Worm (Caenorhabditis elegans): ENCODE measurements around the gene F44E5.4.

Gene F44E5.4

DNA sequence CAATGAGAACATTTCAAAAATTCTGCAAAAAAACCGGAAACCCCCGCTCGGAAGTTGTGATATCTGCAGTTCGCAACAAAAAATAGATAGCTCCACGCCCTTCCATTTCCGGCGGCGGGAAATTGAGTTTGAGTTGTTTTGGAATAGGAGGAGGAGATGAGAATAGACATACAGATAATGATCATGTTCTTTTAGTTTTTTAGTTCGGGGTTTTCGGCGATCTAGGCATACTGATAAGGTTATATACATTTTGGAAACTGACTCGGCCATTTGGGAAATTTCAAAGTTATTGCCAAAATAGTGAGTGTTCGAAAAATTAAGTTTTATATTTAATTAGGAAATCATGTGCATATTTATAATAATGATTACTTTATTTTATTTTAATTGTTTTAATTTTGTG, 25.3 kb downstream of the F44E5.4 start:
- TF ChIP-seq mab-5 (tag; optimal IDR thresholded peaks at IDR 0.05) (no peak), snpc-4 (tag; optimal IDR thresholded peaks at IDR 0.05) (no peak), ztf-4 (tag; optimal IDR thresholded peaks at IDR 0.05) (no peak), nhr-10 (tag; optimal IDR thresholded peaks at IDR 0.05) (no peak), lin-39 (tag; optimal IDR thresholded peaks at IDR 0.05) (no peak), elt-1 (tag; optimal IDR thresholded peaks at IDR 0.05) (peak; percentile 11), ZK546.5 (tag; optimal IDR thresholded peaks at IDR 0.05) (no peak)

DNA sequence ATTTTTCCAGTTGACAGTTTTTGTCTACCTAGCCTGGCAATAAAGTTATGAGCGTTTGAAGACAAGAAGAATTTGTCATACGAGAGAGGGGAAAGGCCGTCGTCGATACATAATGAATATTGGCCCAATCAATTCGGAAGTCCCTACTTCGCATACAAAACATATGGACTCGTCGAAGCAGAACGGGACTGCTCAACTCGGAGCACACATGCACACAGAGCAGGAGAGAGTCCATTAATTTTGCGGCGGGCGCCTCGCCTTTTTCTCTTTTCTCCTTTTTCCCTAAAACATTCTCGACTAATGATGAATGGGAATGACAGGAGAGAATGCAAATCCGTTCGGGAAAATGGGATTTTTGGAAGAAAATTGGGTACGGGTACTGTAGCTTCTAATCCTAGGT, 26.6 kb downstream of the F44E5.4 start, which contains the start of gene F13D12.8:
F13D12.8 (minus strand) TSS at position 82 of the 400 bp plus-strand sequence.
- no peak for TF ChIP-seq sma-3 (GFP tag; optimal IDR thresholded peaks at IDR 0.05)
- no peak for TF ChIP-seq R02D3.7 (tag; optimal IDR thresholded peaks at IDR 0.05)
- TF ChIP-seq snpc-4 (tag; optimal IDR thresholded peaks at IDR 0.05) = peak; percentile 37
- no peak for TF ChIP-seq ceh-82 (tag; optimal IDR thresholded peaks at IDR 0.05)
- no peak for TF ChIP-seq ZK546.5 (tag; optimal IDR thresholded peaks at IDR 0.05)
- TF ChIP-seq lsy-2 (tag; optimal IDR thresholded peaks at IDR 0.05) = peak in 1 of 2 experiments; percentile 1
- peak; percentile 1 for TF ChIP-seq unc-55 (GFP tag; optimal IDR thresholded peaks at IDR 0.05)

DNA sequence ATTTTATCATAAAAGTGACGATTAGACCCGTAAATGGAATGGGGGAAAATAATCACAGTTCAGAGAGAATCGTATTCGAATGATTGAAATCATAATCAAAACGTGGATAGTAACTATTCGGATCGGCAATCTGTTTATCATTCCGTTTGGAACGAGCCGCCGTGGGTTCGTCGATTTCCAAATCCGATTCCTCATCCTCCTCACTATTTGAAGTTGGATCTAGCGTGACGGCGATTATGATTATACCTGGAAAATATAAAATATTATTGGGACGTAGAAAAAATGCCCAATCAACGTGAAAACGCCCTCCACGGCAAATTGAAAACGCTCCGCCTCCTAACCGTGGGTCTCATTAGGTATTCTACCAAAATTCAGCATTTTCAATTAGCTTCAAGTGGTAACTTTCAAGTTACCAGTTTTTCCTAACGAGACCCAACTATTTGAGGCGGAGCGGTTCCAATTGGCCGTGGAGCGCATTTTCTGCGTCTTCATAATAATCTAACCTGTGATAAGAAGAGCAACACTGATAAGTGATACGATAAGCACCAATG, 27.9 kb downstream of the F44E5.4 start:
- TF ChIP-seq nhr-237 (tag; optimal IDR thresholded peaks at IDR 0.05) = no peak
- no peak for TF ChIP-seq alr-1 (tag; optimal IDR thresholded peaks at IDR 0.05)
- no peak for TF ChIP-seq dmd-4 (tag; optimal IDR thresholded peaks at IDR 0.05)
- TF ChIP-seq nhr-129 (tag; optimal IDR thresholded peaks at IDR 0.05) = peak; percentile 52
- peak; percentile 46 for TF ChIP-seq crh-2 (tag; optimal IDR thresholded peaks at IDR 0.05)
- TF ChIP-seq egl-27 (tag; optimal IDR thresholded peaks at IDR 0.05) = no peak
- no peak for TF ChIP-seq blmp-1 (tag; optimal IDR thresholded peaks at IDR 0.05; ENCODE audit: insufficient read depth)
- no peak for TF ChIP-seq peb-1 (tag; optimal IDR thresholded peaks at IDR 0.05)
- TF ChIP-seq sem-4 (tag; optimal IDR thresholded peaks at IDR 0.05) = no peak
- peak; percentile 1 for TF ChIP-seq nhr-21 (tag; optimal IDR thresholded peaks at IDR 0.05)
- TF ChIP-seq ztf-11 (tag; optimal IDR thresholded peaks at IDR 0.05) = no peak
- TF ChIP-seq lin-13 (GFP tag; optimal IDR thresholded peaks at IDR 0.05) = peak; percentile 49
- no peak for TF ChIP-seq R02D3.7 (tag; optimal IDR thresholded peaks at IDR 0.05)
- no peak for TF ChIP-seq elt-1 (tag; optimal IDR thresholded peaks at IDR 0.05)
- no peak for TF ChIP-seq ceh-82 (tag; optimal IDR thresholded peaks at IDR 0.05)
- TF ChIP-seq nhr-6 (tag; optimal IDR thresholded peaks at IDR 0.05) = no peak
- no peak for TF ChIP-seq nhr-12 (tag; optimal IDR thresholded peaks at IDR 0.05)
- no peak for TF ChIP-seq ama-1 (optimal IDR thresholded peaks at IDR 0.05)
- TF ChIP-seq ZK546.5 (tag; optimal IDR thresholded peaks at IDR 0.05) = no peak
- no peak for TF ChIP-seq elt-3 (tag; optimal IDR thresholded peaks at IDR 0.05)
- no peak for TF ChIP-seq C34F6.9 (tag; optimal IDR thresholded peaks at IDR 0.05)
- no peak for TF ChIP-seq skn-1 (tag; optimal IDR thresholded peaks at IDR 0.05)
- TF ChIP-seq mab-5 (tag; optimal IDR thresholded peaks at IDR 0.05) = no peak
- TF ChIP-seq snpc-4 (tag; optimal IDR thresholded peaks at IDR 0.05) = no peak
- TF ChIP-seq unc-39 (tag; optimal IDR thresholded peaks at IDR 0.05) = no peak
- TF ChIP-seq Y55F3AM.14 (GFP tag; optimal IDR thresholded peaks at IDR 0.05) = no peak
- TF ChIP-seq lsy-2 (tag; optimal IDR thresholded peaks at IDR 0.05) = peak in 1 of 2 experiments; percentile 16
- no peak for TF ChIP-seq lin-11 (tag; optimal IDR thresholded peaks at IDR 0.05)
- TF ChIP-seq mdl-1 (tag; optimal IDR thresholded peaks at IDR 0.05) = no peak
- no peak for TF ChIP-seq aly-2 (tag; optimal IDR thresholded peaks at IDR 0.05)
- no peak for TF ChIP-seq nhr-77 (tag; optimal IDR thresholded peaks at IDR 0.05)
- TF ChIP-seq unc-55 (GFP tag; optimal IDR thresholded peaks at IDR 0.05) = no peak
- TF ChIP-seq gmeb-1 (tag; optimal IDR thresholded peaks at IDR 0.05) = no peak
- no peak for TF ChIP-seq nhr-25 (tag; optimal IDR thresholded peaks at IDR 0.05)
- TF ChIP-seq sma-3 (GFP tag; optimal IDR thresholded peaks at IDR 0.05) = peak; percentile 7
- TF ChIP-seq nhr-11 (tag; optimal IDR thresholded peaks at IDR 0.05) = no peak
- TF ChIP-seq nhr-10 (tag; optimal IDR thresholded peaks at IDR 0.05) = no peak
- no peak for TF ChIP-seq sma-9 (GFP tag; optimal IDR thresholded peaks at IDR 0.05)
- no peak for TF ChIP-seq sma-9 (tag; optimal IDR thresholded peaks at IDR 0.05)
- no peak for TF ChIP-seq ztf-4 (tag; optimal IDR thresholded peaks at IDR 0.05)
- TF ChIP-seq mbf-1 (tag; optimal IDR thresholded peaks at IDR 0.05) = no peak
- no peak for TF ChIP-seq lin-39 (tag; optimal IDR thresholded peaks at IDR 0.05)
- no peak for TF ChIP-seq fos-1 (tag; optimal IDR thresholded peaks at IDR 0.05)
- no peak for TF ChIP-seq unc-62 (GFP tag; optimal IDR thresholded peaks at IDR 0.05)
- no peak for TF ChIP-seq nhr-23 (tag; optimal IDR thresholded peaks at IDR 0.05)
- no peak for TF ChIP-seq ceh-16 (tag; optimal IDR thresholded peaks at IDR 0.05)
- TF ChIP-seq zag-1 (tag; optimal IDR thresholded peaks at IDR 0.05) = no peak
- no peak for TF ChIP-seq ztf-1 (GFP tag; conservative IDR thresholded peaks at IDR 0.05)
- peak; percentile 26 for TF ChIP-seq F13H6.1 (tag; optimal IDR thresholded peaks at IDR 0.05)
